Worm (Caenorhabditis elegans): ENCODE results near the gene spin-2.

DNA sequence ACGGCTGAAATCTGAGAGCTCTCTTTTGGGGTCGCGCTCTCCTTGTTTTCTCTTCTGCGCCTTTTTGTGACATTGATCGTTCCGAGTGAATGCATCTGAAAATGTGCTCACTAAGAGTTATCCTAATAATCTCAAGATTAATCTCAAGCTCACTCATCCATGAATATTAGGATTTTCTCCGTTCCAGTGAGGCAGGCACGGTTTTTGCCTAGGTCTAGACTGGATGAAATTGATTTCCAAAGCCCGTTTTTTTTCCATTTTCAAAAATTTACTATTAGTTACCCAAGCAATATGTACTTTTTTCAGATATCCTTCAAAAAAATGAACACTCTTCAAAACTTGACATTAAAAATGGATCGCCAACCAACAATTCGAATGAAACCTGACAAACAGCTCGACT, 44.7 kb upstream of the spin-2 start, which contains the start of gene amt-2:
- no peak for TF ChIP-seq unc-30 (tag; optimal IDR thresholded peaks at IDR 0.05)
- no peak for TF ChIP-seq sptf-1 (tag; optimal IDR thresholded peaks at IDR 0.05)
- TF ChIP-seq irx-1 (tag; optimal IDR thresholded peaks at IDR 0.05): no peak
- no peak for TF ChIP-seq aly-2 (tag; optimal IDR thresholded peaks at IDR 0.05)
- TF ChIP-seq ceh-82 (tag; optimal IDR thresholded peaks at IDR 0.05): no peak
- no peak for TF ChIP-seq efl-3 (GFP tag; optimal IDR thresholded peaks at IDR 0.05)
- no peak for TF ChIP-seq unc-62 (GFP tag; optimal IDR thresholded peaks at IDR 0.05)

Data from whole organism, L1 larva.